Fruit fly (Drosophila melanogaster) whole organism, embryonic: ENCODE data around the gene CG8419.

Source experiments
- Atf3 ChIP-seq: fragments of 200-800 bp; sonication (Bioruptor generic); optimal IDR thresholded peaks from 3 replicates; lab custom pipeline; 2016; ENCODE audit warnings: missing biosample characterization, missing genetic modification characterization
- CG10979 ChIP-seq: fragments of 200-800 bp; sonication (Bioruptor generic); optimal IDR thresholded peaks from 2 replicates; lab custom pipeline; 2018; ENCODE audit warnings: missing biosample characterization, mild to moderate bottlenecking, missing genetic modification characterization, moderate library complexity
- CG11093 ChIP-seq: fragments of 200-800 bp; sonication (Bioruptor generic); IDR thresholded peaks from 3 replicates; pipeline ENCODE4 v1.3.6; 2022; ENCODE audit warnings: missing biosample characterization, missing genetic modification characterization
- CG11560 ChIP-seq: fragments of 200-800 bp; sonication (Bioruptor generic); IDR thresholded peaks from 3 replicates; pipeline ENCODE4 v1.3.6; 2022; ENCODE audit warnings: missing biosample characterization, missing genetic modification characterization
- CG12744 ChIP-seq: fragments of 200-800 bp; sonication (Bioruptor generic); optimal IDR thresholded peaks from 2 replicates; lab custom pipeline; 2016; ENCODE audit warnings: missing biosample characterization, missing genetic modification characterization
- CG14965 ChIP-seq: fragments of 200-800 bp; sonication (Bioruptor generic); optimal IDR thresholded peaks from 2 replicates; lab custom pipeline; 2016; ENCODE audit warnings: missing biosample characterization, missing genetic modification characterization, borderline replicate concordance
- CG1529 ChIP-seq: fragments of 200-800 bp; sonication (Bioruptor generic); optimal IDR thresholded peaks from 3 replicates; lab custom pipeline; 2018; ENCODE audit warnings: missing biosample characterization, missing genetic modification characterization
- CG15479 ChIP-seq: fragments of 200-800 bp; sonication (Bioruptor generic); optimal IDR thresholded peaks from 3 replicates; lab custom pipeline; 2019; ENCODE audit warnings: missing biosample characterization, mild to moderate bottlenecking, missing genetic modification characterization, moderate library complexity
- CG1603 ChIP-seq: fragments of 200-800 bp; sonication (Bioruptor generic); optimal IDR thresholded peaks from 2 replicates; lab custom pipeline; 2019; ENCODE audit warnings: missing biosample characterization, mild to moderate bottlenecking, missing genetic modification characterization, moderate library complexity
- CG16813 ChIP-seq: fragments of 200-800 bp; sonication (Bioruptor generic); IDR thresholded peaks from 3 replicates; pipeline ENCODE4 v1.3.6; 2022; ENCODE audit warnings: missing biosample characterization, missing genetic modification characterization; ENCODE audit not compliant: partially characterized antibody
- CG17912 ChIP-seq: fragments of 200-800 bp; sonication (Bioruptor generic); optimal IDR thresholded peaks from 2 replicates; lab custom pipeline; 2018; ENCODE audit warnings: missing biosample characterization, mild to moderate bottlenecking, missing genetic modification characterization
- CG18764 ChIP-seq: fragments of 200-800 bp; sonication (Bioruptor generic); optimal IDR thresholded peaks from 3 replicates; lab custom pipeline; 2016; ENCODE audit warnings: missing biosample characterization, missing genetic modification characterization
- CG31388 ChIP-seq: fragments of 200-800 bp; sonication (Bioruptor generic); optimal IDR thresholded peaks from 2 replicates; lab custom pipeline; 2016; ENCODE audit warnings: missing biosample characterization, missing genetic modification characterization
- CG4424 ChIP-seq: fragments of 200-800 bp; sonication (Bioruptor generic); optimal IDR thresholded peaks from 3 replicates; lab custom pipeline; 2016; ENCODE audit warnings: missing biosample characterization, missing genetic modification characterization
- CG6765 ChIP-seq: fragments of 200-800 bp; sonication (Bioruptor generic); optimal IDR thresholded peaks from 3 replicates; lab custom pipeline; 2017; ENCODE audit warnings: missing biosample characterization, mild to moderate bottlenecking, missing genetic modification characterization
- CG7271 ChIP-seq: fragments of 200-800 bp; sonication (Bioruptor generic); optimal IDR thresholded peaks from 2 replicates; lab custom pipeline; 2018; ENCODE audit warnings: missing biosample characterization, mild to moderate bottlenecking, missing genetic modification characterization, moderate library complexity
- CG7357 ChIP-seq: fragments of 200-800 bp; sonication (Bioruptor generic); IDR thresholded peaks from 3 replicates; pipeline ENCODE4 v1.3.6; 2022; ENCODE audit warnings: missing biosample characterization, missing genetic modification characterization
- CG7786 ChIP-seq: fragments of 200-800 bp; sonication (Bioruptor generic); optimal IDR thresholded peaks from 2 replicates; lab custom pipeline; 2016; ENCODE audit warnings: missing biosample characterization, missing genetic modification characterization
- HLH3B ChIP-seq: fragments of 200-800 bp; sonication (Bioruptor generic); IDR thresholded peaks from 2 replicates; pipeline ENCODE4 v1.3.6; 2022; ENCODE audit warnings: missing biosample characterization, missing genetic modification characterization
- HmgD ChIP-seq: fragments of 200-800 bp; sonication (Bioruptor generic); optimal IDR thresholded peaks from 3 replicates; lab custom pipeline; 2016; ENCODE audit warnings: missing biosample characterization, missing genetic modification characterization
- Hr3 ChIP-seq: fragments of 200-800 bp; sonication (Bioruptor generic); optimal IDR thresholded peaks from 3 replicates; lab custom pipeline; 2016; ENCODE audit warnings: missing biosample characterization, missing genetic modification characterization
- Med ChIP-seq: fragments of 200-800 bp; sonication (Bioruptor generic); peaks from one replicate; lab custom pipeline; 2016; ENCODE audit warnings: missing biosample characterization, missing genetic modification characterization, mild to moderate bottlenecking, inconsistent platforms, moderate library complexity
- Mrtf ChIP-seq: fragments of 200-800 bp; sonication (Bioruptor generic); IDR thresholded peaks from 3 replicates; pipeline ENCODE4 v1.3.6; 2022; ENCODE audit warnings: missing biosample characterization, missing genetic modification characterization
- Ptx1 ChIP-seq: fragments of 200-800 bp; sonication (Bioruptor generic); IDR thresholded peaks from 2 replicates; pipeline ENCODE4 v1.3.6; 2022; ENCODE audit warnings: missing biosample characterization, missing genetic modification characterization
- ac ChIP-seq: fragments of 200-800 bp; sonication (Bioruptor generic); optimal IDR thresholded peaks from 3 replicates; lab custom pipeline; 2017; ENCODE audit warnings: missing biosample characterization, mild to moderate bottlenecking, missing genetic modification characterization
- az2 ChIP-seq: fragments of 200-800 bp; sonication (Bioruptor generic); optimal IDR thresholded peaks from 3 replicates; lab custom pipeline; 2016; ENCODE audit warnings: missing biosample characterization, missing genetic modification characterization
- bab2 ChIP-seq: fragments of 200-800 bp; sonication (Bioruptor generic); optimal IDR thresholded peaks from 2 replicates; lab custom pipeline; 2016; ENCODE audit warnings: missing biosample characterization, missing genetic modification characterization
- br ChIP-seq: fragments of >200 bp; optimal IDR thresholded peaks from 2 replicates; lab custom pipeline; 2017
- dpn ChIP-seq, 2 experiments: fragments of 200-800 bp; sonication (Bioruptor generic); optimal IDR thresholded peaks; 3 replicates each; lab custom pipeline; 2016; ENCODE audit warnings: missing biosample characterization in 2 of 2, missing genetic modification characterization in 2 of 2
- fd102C ChIP-seq: fragments of 200-800 bp; sonication (Bioruptor generic); optimal IDR thresholded peaks from 2 replicates; lab custom pipeline; 2018; ENCODE audit warnings: missing biosample characterization, mild to moderate bottlenecking, missing genetic modification characterization, moderate library complexity
- fu2 ChIP-seq: fragments of 200-800 bp; sonication (Bioruptor generic); optimal IDR thresholded peaks from 2 replicates; lab custom pipeline; 2016; ENCODE audit warnings: missing biosample characterization, missing genetic modification characterization
- gsb-n ChIP-seq: fragments of 200-800 bp; sonication (Bioruptor generic); optimal IDR thresholded peaks from 3 replicates; lab custom pipeline; 2018; ENCODE audit warnings: missing biosample characterization, mild to moderate bottlenecking, missing genetic modification characterization
- her ChIP-seq: fragments of 200-800 bp; sonication (Bioruptor generic); optimal IDR thresholded peaks from 2 replicates; lab custom pipeline; 2016; ENCODE audit warnings: missing biosample characterization, missing genetic modification characterization
- hkb ChIP-seq, 2 experiments: fragments of 200-800 bp in 1 of 2; fragments of >200 bp in 1 of 2; sonication (Bioruptor generic) in 1 of 2; IDR thresholded peaks in 1 of 2; optimal IDR thresholded peaks in 1 of 2; 2 replicates each; pipeline versions ENCODE4 v1.3.6 to Lab custom; 2017 to 2022; ENCODE audit warnings: missing biosample characterization in 1 of 2, missing genetic modification characterization in 1 of 2
- jumu ChIP-seq: fragments of 200-800 bp; sonication (Bioruptor generic); optimal IDR thresholded peaks from 3 replicates; lab custom pipeline; 2016; ENCODE audit warnings: missing biosample characterization, missing genetic modification characterization
- mld ChIP-seq: fragments of 200-800 bp; sonication (Bioruptor generic); IDR thresholded peaks from 3 replicates; pipeline ENCODE4 v1.3.6; 2022; ENCODE audit warnings: missing biosample characterization, missing genetic modification characterization; ENCODE audit not compliant: partially characterized antibody
- nau ChIP-seq: fragments of 200-800 bp; sonication (Bioruptor generic); optimal IDR thresholded peaks from 3 replicates; lab custom pipeline; 2017; ENCODE audit warnings: missing biosample characterization, mild to moderate bottlenecking, missing genetic modification characterization, missing genetic modification reagents
- org-1 ChIP-seq: fragments of 200-800 bp; sonication (Bioruptor generic); optimal IDR thresholded peaks from 2 replicates; lab custom pipeline; 2017; ENCODE audit warnings: missing biosample characterization, missing genetic modification characterization
- pfk ChIP-seq: fragments of 200-800 bp; sonication (Bioruptor generic); optimal IDR thresholded peaks from 2 replicates; lab custom pipeline; 2018; ENCODE audit warnings: missing biosample characterization, mild to moderate bottlenecking, missing genetic modification characterization, moderate library complexity
- pita ChIP-seq: fragments of 200-800 bp; sonication (Bioruptor generic); optimal IDR thresholded peaks from 2 replicates; lab custom pipeline; 2017; ENCODE audit warnings: missing biosample characterization, mild to moderate bottlenecking, missing genetic modification characterization
- pros ChIP-seq: fragments of 200-800 bp; sonication (Bioruptor generic); optimal IDR thresholded peaks from 3 replicates; lab custom pipeline; 2019; ENCODE audit warnings: missing biosample characterization, mild to moderate bottlenecking, missing genetic modification characterization, moderate library complexity
- pzg ChIP-seq: fragments of 200-800 bp; sonication (Bioruptor generic); optimal IDR thresholded peaks from 3 replicates; lab custom pipeline; 2018; ENCODE audit warnings: missing biosample characterization, mild to moderate bottlenecking, missing genetic modification characterization, moderate library complexity
- sna ChIP-seq: fragments of 200-800 bp; sonication (Bioruptor generic); IDR thresholded peaks from 2 replicates; pipeline ENCODE4 v1.3.6; 2022; ENCODE audit warnings: missing biosample characterization, missing genetic modification characterization; ENCODE audit not compliant: partially characterized antibody
- tin ChIP-seq: fragments of 200-800 bp; sonication (Bioruptor generic); optimal IDR thresholded peaks from 3 replicates; lab custom pipeline; 2016; ENCODE audit warnings: missing biosample characterization, missing genetic modification characterization
- tna ChIP-seq: fragments of 200-800 bp; sonication (Bioruptor generic); IDR thresholded peaks from 2 replicates; pipeline ENCODE4 v1.3.6; 2022; ENCODE audit warnings: missing biosample characterization, missing genetic modification characterization; ENCODE audit not compliant: partially characterized antibody
- tx ChIP-seq: fragments of 200-800 bp; sonication (Bioruptor generic); optimal IDR thresholded peaks from 2 replicates; lab custom pipeline; 2016; ENCODE audit warnings: missing biosample characterization, missing genetic modification characterization
- unpg ChIP-seq: fragments of 200-800 bp; sonication (Bioruptor generic); optimal IDR thresholded peaks from 3 replicates; lab custom pipeline; 2018; ENCODE audit warnings: missing biosample characterization, mild to moderate bottlenecking, missing genetic modification characterization, moderate library complexity
- vnd ChIP-seq: fragments of 200-800 bp; sonication (Bioruptor generic); IDR thresholded peaks from 3 replicates; pipeline ENCODE4 v1.3.6; 2022; ENCODE audit warnings: missing biosample characterization, missing genetic modification characterization; ENCODE audit not compliant: partially characterized antibody
- vvl ChIP-seq: fragments of 200-800 bp; sonication (Bioruptor generic); IDR thresholded peaks from 2 replicates; pipeline ENCODE4 v1.3.6; 2022; ENCODE audit warnings: missing biosample characterization, missing genetic modification characterization
- yki ChIP-seq: fragments of >200 bp; optimal IDR thresholded peaks from 3 replicates; lab custom pipeline; 2018

The CG8419 gene

DNA sequence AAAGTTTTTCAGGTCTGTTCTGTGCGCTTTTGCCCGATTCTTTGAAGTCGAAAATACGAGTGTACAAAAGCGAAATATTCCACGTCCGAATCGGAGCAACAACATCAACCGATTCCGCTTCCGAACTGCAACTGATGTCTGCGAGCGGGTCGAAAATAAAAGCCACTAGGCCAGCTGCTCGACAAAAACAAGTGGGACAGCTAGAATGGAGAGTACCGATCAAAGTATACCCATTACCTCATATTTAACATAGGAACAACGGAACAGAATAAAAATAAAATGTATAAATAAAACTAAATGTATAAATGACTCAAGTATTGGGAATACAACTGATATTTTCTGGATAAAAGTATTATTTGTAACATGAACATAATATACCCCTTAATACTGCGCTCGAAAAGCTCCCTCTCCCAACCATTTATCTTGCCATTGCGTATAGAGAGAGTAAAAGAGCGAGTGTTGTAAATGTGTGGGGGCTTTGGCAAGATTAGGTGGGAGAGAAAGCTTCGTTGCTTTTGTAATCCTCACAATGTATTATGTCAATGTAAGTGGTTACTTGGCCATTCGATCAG, 889 bp upstream of the CG8419 start, which contains the start of gene SLC5A11 (continued):
- peak; percentile 78 for TF ChIP-seq gsb-n
- no peak for TF ChIP-seq CG16813 (GFP tag; lab: Robert Waterston, UW)
- TF ChIP-seq CG1529 = peak; percentile 94
- peak; percentile 78 for TF ChIP-seq CG7786 (GFP tag; lab: Kevin White, UChicago)
- TF ChIP-seq pita (GFP tag; lab: Kevin White, UChicago) = no peak
- TF ChIP-seq CG6765 (GFP tag; lab: Kevin White, UChicago) = peak; percentile 95
- peak; percentile 99 for TF ChIP-seq bab2 (GFP tag; lab: Kevin White, UChicago)
- TF ChIP-seq CG7271 (tag; lab: Kevin White, UChicago) = peak; percentile 66
- TF ChIP-seq vnd (GFP tag; lab: Robert Waterston, UW) = no peak
- TF ChIP-seq CG10979 (tag; lab: Kevin White, UChicago) = peak; percentile 99
- no peak for TF ChIP-seq sna (GFP tag; lab: Robert Waterston, UW)
- peak; percentile 91 for TF ChIP-seq az2 (GFP tag; lab: Kevin White, UChicago)
- TF ChIP-seq Atf3 (GFP tag; lab: Kevin White, UChicago) = no peak
- no peak for TF ChIP-seq mld (GFP tag; lab: Robert Waterston, UW)
- TF ChIP-seq tin (GFP tag; lab: Kevin White, UChicago) = peak; percentile 99
- peak; percentile 91 for TF ChIP-seq CG7357
- TF ChIP-seq CG15479 (GFP tag; lab: Kevin White, UChicago) = peak; percentile 59
- no peak for TF ChIP-seq yki (lab: Kevin White, UChicago)
- TF ChIP-seq CG1603 (tag; lab: Kevin White, UChicago) = peak; percentile 83
- peak; percentile 88 for TF ChIP-seq ac (GFP tag; lab: Kevin White, UChicago)
- TF ChIP-seq jumu (GFP tag; lab: Kevin White, UChicago) = peak; percentile 71
- TF ChIP-seq CG17912 (GFP tag; lab: Kevin White, UChicago) = peak; percentile 59
- TF ChIP-seq pzg (GFP tag; lab: Kevin White, UChicago) = peak; percentile 16
- peak; percentile 98 for TF ChIP-seq nau (GFP tag; lab: Kevin White, UChicago)
- peak; percentile 99 for TF ChIP-seq dpn (GFP tag; optimal IDR thresholded peaks at IDR 0.05; lab: Kevin White, UChicago)
- peak; percentile 99 for TF ChIP-seq HLH3B (GFP tag; lab: Robert Waterston, UW)
- TF ChIP-seq CG12744 (GFP tag; lab: Kevin White, UChicago) = peak; percentile 47
- TF ChIP-seq Hr3 (GFP tag; lab: Kevin White, UChicago) = peak; percentile 96
- TF ChIP-seq CG14965 = peak; percentile 78
- peak; percentile 68 for TF ChIP-seq fu2 (GFP tag; lab: Kevin White, UChicago)
- TF ChIP-seq CG4424 = peak; percentile 94
- peak; percentile 94 for TF ChIP-seq Mrtf (GFP tag; lab: Robert Waterston, UW)
- no peak for TF ChIP-seq tna (GFP tag; lab: Robert Waterston, UW)
- peak; percentile 99 for TF ChIP-seq vvl (GFP tag; lab: Robert Waterston, UW)
- TF ChIP-seq fd102C (GFP tag; lab: Kevin White, UChicago) = no peak
- peak; percentile 98 for TF ChIP-seq Ptx1 (GFP tag; lab: Robert Waterston, UW)
- peak; percentile 100 for TF ChIP-seq Med
- no peak for TF ChIP-seq br
- peak; percentile 93 for TF ChIP-seq CG11093 (GFP tag; lab: Robert Waterston, UW)
- TF ChIP-seq pros (GFP tag; lab: Kevin White, UChicago) = peak; percentile 83
- TF ChIP-seq CG18764 (GFP tag; lab: Kevin White, UChicago) = peak; percentile 88
- peak; percentile 85 for TF ChIP-seq unpg
- TF ChIP-seq CG11560 = peak; percentile 87
- TF ChIP-seq HmgD (GFP tag; lab: Kevin White, UChicago) = no peak
- no peak for TF ChIP-seq hkb (optimal IDR thresholded peaks at IDR 0.05; lab: Kevin White, UChicago)
- TF ChIP-seq hkb (GFP tag; IDR thresholded peaks at IDR 0.05; lab: Robert Waterston, UW) = peak; percentile 92
- peak; percentile 99 for TF ChIP-seq CG31388 (GFP tag; lab: Kevin White, UChicago)
- TF ChIP-seq pfk = no peak
- peak; percentile 100 for TF ChIP-seq org-1 (GFP tag; lab: Kevin White, UChicago)
- peak; percentile 87 for TF ChIP-seq her (GFP tag; lab: Kevin White, UChicago)
- TF ChIP-seq tx (GFP tag; lab: Kevin White, UChicago) = peak; percentile 79
